Fruit fly (Drosophila melanogaster): ENCODE results near the gene Sh.
A peak's percentile ranks its signal among the peaks of the same experiment; 100 is the strongest.

Sh gene

DNA sequence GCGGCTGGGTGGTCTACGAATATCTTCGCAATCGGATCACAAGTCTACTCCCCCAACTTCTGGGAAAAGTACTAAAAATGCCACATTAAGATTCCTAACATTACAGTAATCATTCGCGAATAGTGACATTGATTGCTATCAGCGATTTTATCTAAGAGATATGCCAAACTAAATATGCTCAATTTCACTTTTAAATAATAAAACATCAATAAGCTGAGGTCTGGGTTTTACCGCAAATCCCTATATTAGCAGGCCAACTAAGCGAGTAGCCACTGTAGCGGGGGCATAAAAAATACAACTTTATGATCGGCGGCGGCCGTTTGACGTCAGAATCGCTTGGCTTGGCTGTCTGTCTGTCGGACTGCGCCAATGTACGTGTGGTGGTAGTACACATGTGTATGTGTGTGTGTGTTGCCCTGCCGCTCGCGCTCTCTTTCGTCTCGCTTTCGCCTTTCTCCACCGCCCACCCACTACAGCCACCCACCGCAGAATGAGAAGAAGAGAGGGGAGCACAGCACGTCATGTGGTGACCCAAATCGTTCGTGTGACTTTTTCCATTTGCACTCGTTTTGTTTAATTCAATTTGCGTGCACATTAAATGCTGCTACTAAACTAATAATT is 182.7 kb downstream of the Sh start (continued):
- peak; percentile 92 for TF ChIP-seq Rx (GFP tag; IDR thresholded peaks at IDR 0.05)
- peak; percentile 95 for TF ChIP-seq so (GFP tag; IDR thresholded peaks at IDR 0.05)
- peak; percentile 90 for TF ChIP-seq gcm (GFP tag; optimal IDR thresholded peaks at IDR 0.05)
- TF ChIP-seq Scr (GFP tag; IDR thresholded peaks at IDR 0.05; ENCODE audit: partially characterized antibody): no peak
- peak; percentile 94 for TF ChIP-seq Mrtf (GFP tag; IDR thresholded peaks at IDR 0.05)
- no peak for TF ChIP-seq hb (GFP tag; IDR thresholded peaks at IDR 0.05; ENCODE audit: partially characterized antibody)
- TF ChIP-seq pum (GFP tag; optimal IDR thresholded peaks at IDR 0.05): peak; percentile 94
- peak; percentile 93 for TF ChIP-seq Taf1 (GFP tag; IDR thresholded peaks at IDR 0.05)
- peak; percentile 93 for TF ChIP-seq CG12155 (GFP tag; optimal IDR thresholded peaks at IDR 0.05)
- peak; percentile 79 for TF ChIP-seq sima (GFP tag; optimal IDR thresholded peaks at IDR 0.05)
- no peak for TF ChIP-seq HLH4C (GFP tag; IDR thresholded peaks at IDR 0.05; ENCODE audit: partially characterized antibody)
- peak; percentile 89 for TF ChIP-seq CG11560 (tag; IDR thresholded peaks at IDR 0.05)
- peak; percentile 91 for TF ChIP-seq jigr1 (GFP tag; IDR thresholded peaks at IDR 0.05)
- TF ChIP-seq CG11695 (GFP tag; IDR thresholded peaks at IDR 0.05): peak; percentile 93
- TF ChIP-seq klu (GFP tag; IDR thresholded peaks at IDR 0.05): peak; percentile 93
- peak; percentile 97 for TF ChIP-seq CG31441 (GFP tag; IDR thresholded peaks at IDR 0.05)
- peak; percentile 98 for TF ChIP-seq ci (GFP tag; IDR thresholded peaks at IDR 0.05)
- peak; percentile 93 for TF ChIP-seq Bteb2 (GFP tag; optimal IDR thresholded peaks at IDR 0.05)
- peak; percentile 90 for TF ChIP-seq dm (GFP tag; optimal IDR thresholded peaks at IDR 0.05)
- peak; percentile 96 for TF ChIP-seq lmd (GFP tag; IDR thresholded peaks at IDR 0.05)
- TF ChIP-seq CG10147 (GFP tag; optimal IDR thresholded peaks at IDR 0.05): peak; percentile 89
- TF ChIP-seq CG12299 (tag; optimal IDR thresholded peaks at IDR 0.05): peak; percentile 93
- TF ChIP-seq ATbp (GFP tag; optimal IDR thresholded peaks at IDR 0.05): peak; percentile 96
- no peak for TF ChIP-seq CG6791 (GFP tag; IDR thresholded peaks at IDR 0.05; ENCODE audit: partially characterized antibody)
- peak; percentile 99 for TF ChIP-seq sens (GFP tag)
- peak; percentile 95 for TF ChIP-seq CG17328 (GFP tag; IDR thresholded peaks at IDR 0.05)
- peak; percentile 91 for TF ChIP-seq CG1602 (GFP tag; optimal IDR thresholded peaks at IDR 0.05)
- TF ChIP-seq CG6175 (GFP tag; IDR thresholded peaks at IDR 0.05): peak; percentile 93
- no peak for TF ChIP-seq Tbp (GFP tag; optimal IDR thresholded peaks at IDR 0.05)
- peak; percentile 93 for TF ChIP-seq bcd (GFP tag; optimal IDR thresholded peaks at IDR 0.05)
- peak; percentile 96 for TF ChIP-seq dmrt99B (tag; optimal IDR thresholded peaks at IDR 0.05)
- TF ChIP-seq CG14050 (GFP tag; IDR thresholded peaks at IDR 0.05): peak; percentile 92
- peak; percentile 97 for TF ChIP-seq row (GFP tag; IDR thresholded peaks at IDR 0.05)
- TF ChIP-seq Mad (GFP tag; optimal IDR thresholded peaks at IDR 0.05): peak; percentile 95
- TF ChIP-seq yki (optimal IDR thresholded peaks at IDR 0.05): no peak
- TF ChIP-seq CG4328 (GFP tag; optimal IDR thresholded peaks at IDR 0.05): peak; percentile 87
- peak; percentile 83 for TF ChIP-seq grn (GFP tag; optimal IDR thresholded peaks at IDR 0.05)
- TF ChIP-seq Ptx1 (GFP tag; IDR thresholded peaks at IDR 0.05): peak; percentile 97
- TF ChIP-seq tio (GFP tag; optimal IDR thresholded peaks at IDR 0.05): peak; percentile 92
- TF ChIP-seq CG34224 (GFP tag; IDR thresholded peaks at IDR 0.05; ENCODE audit: partially characterized antibody): no peak
- TF ChIP-seq run (tag; optimal IDR thresholded peaks at IDR 0.05): peak; percentile 89
- TF ChIP-seq CG2116 (GFP tag; optimal IDR thresholded peaks at IDR 0.05): peak; percentile 50
- TF ChIP-seq luna (GFP tag; optimal IDR thresholded peaks at IDR 0.05): peak; percentile 93
- TF ChIP-seq insv (GFP tag; optimal IDR thresholded peaks at IDR 0.05): peak in 1 of 2 experiments; percentile 54
- peak; percentile 93 for TF ChIP-seq peb (GFP tag; IDR thresholded peaks at IDR 0.05)
- peak; percentile 98 for TF ChIP-seq Rfx (GFP tag; IDR thresholded peaks at IDR 0.05)
- peak; percentile 95 for TF ChIP-seq CG9609 (GFP tag; optimal IDR thresholded peaks at IDR 0.05)
- TF ChIP-seq Hmr (GFP tag; optimal IDR thresholded peaks at IDR 0.05): peak; percentile 96
- TF ChIP-seq E2f2 (GFP tag; IDR thresholded peaks at IDR 0.05): peak; percentile 80
- peak; percentile 95 for TF ChIP-seq CG3847 (GFP tag; IDR thresholded peaks at IDR 0.05)
- TF ChIP-seq Blimp-1 (GFP tag; optimal IDR thresholded peaks at IDR 0.05): peak; percentile 88

Data from whole organism, embryonic.